Fruit fly (Drosophila melanogaster) whole organism: ENCODE data around the gene CG13833.

ENCODE experiments used
- CG8478 ChIP-seq: fragments of >200 bp; optimal IDR thresholded peaks from 2 replicates; lab custom pipeline; 2018; ENCODE audit warnings: inconsistent platforms
- Dll ChIP-seq: fragments of >200 bp; optimal IDR thresholded peaks from 2 replicates; lab custom pipeline; 2017
- EcR ChIP-seq, 2 experiments: fragments of >200 bp; optimal IDR thresholded peaks; 2 replicates each; lab custom pipeline; 2017; ENCODE audit warnings: missing biosample characterization in 2 of 2, missing genetic modification characterization in 2 of 2, missing genetic modification reagents in 2 of 2
- pan ChIP-seq: fragments of >200 bp; optimal IDR thresholded peaks from 2 replicates; lab custom pipeline; 2017
- psq ChIP-seq: fragments of >200 bp; optimal IDR thresholded peaks from 2 replicates; lab custom pipeline; 2017
- usp ChIP-seq: fragments of >200 bp; optimal IDR thresholded peaks from 2 replicates; lab custom pipeline; 2017; ENCODE audit warnings: missing biosample characterization, missing genetic modification characterization, mixed read lengths

DNA sequence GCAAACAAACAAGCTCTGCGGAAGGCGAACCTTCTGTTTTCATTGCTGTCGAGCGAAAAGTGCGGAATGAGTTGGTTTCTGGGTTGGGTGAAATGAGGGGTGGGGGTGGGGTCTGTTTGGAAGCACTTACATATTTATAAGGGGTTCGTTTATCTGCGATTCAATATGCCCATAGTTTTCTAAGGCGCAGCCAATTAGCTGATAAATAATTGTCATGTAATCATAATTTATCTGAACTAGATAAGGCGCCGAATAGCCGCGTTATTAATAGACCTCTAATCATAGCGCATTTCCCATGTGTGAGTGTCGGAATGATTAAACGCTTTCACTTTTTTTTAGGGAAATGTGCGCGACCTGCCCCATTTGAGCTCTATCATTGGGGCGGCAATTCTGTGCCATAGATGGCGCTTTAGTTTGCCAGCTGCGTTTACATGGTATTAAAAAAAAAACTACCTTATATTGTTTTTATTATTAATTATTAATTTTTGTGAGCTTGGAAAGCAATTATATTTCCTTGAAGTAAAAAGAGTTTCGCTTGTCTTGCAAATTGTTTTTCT, 36.7 kb downstream of the CG13833 start:
- TF ChIP-seq pan (lab: Kevin White, UChicago) (no peak), usp (GFP tag; lab: Kevin White, UChicago) (no peak), psq (lab: Kevin White, UChicago) (no peak), Dll (lab: Kevin White, UChicago) (no peak), EcR (GFP tag; optimal IDR thresholded peaks at IDR 0.05; lab: Kevin White, UChicago) (no peak), CG8478 (lab: Kevin White, UChicago) (no peak)
